In the genomic region with DNA sequence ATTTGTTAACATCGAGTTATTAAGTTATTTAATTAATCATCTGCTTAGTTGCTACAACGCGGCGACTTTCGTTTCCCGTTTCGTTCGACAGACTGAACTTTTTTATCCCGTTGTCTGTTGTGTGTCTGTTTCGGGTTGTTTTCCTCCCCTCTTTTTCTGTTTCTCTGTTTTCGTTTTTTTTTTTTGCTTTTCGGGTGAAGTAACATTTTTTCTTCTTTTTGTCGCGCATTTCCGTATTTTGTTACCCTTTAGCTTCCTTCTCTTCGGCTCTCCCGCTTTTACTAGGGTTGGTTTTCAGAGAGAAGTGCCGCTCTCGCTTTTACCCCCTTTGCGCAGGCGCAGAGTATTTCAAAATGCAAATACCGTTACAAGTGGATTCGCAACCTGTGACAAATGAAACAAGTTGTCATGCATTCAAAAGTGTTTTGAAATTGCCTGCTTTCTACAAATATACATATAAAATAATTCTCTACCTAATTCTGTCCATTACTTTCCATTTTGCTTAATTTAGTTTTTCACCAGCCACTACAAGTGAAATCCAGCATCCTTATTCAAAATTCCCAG, we compare ENCODE assay signal across 1 fruit fly cellular context.
A peak's percentile ranks its signal among the peaks of the same experiment; 100 is the strongest.
TF ChIP-seq lines count a peak whose summit lies in the region.

TSS of gene Pgant2 (minus strand) at position 51 of the 564 bp plus-strand sequence.

TF ChIP-seq in whole organism, embryonic, 481 proteins besides CTCF, POLR2A, EP300 and RAD21 (continued from another document):
- peak; percentile 85 for TF ChIP-seq sqz (GFP tag; optimal IDR thresholded peaks at IDR 0.05; lab: Kevin White, UChicago)
- peak; percentile 90 for TF ChIP-seq ewg (GFP tag; optimal IDR thresholded peaks at IDR 0.05; lab: Kevin White, UChicago)
- TF ChIP-seq tgo (GFP tag; IDR thresholded peaks at IDR 0.05; lab: Robert Waterston, UW): no peak
- no peak for TF ChIP-seq CG14965 (GFP tag; optimal IDR thresholded peaks at IDR 0.05; lab: Kevin White, UChicago; ENCODE audit: borderline replicate concordance)
- TF ChIP-seq stwl (tag; optimal IDR thresholded peaks at IDR 0.05; lab: Kevin White, UChicago): no peak
- TF ChIP-seq zen2 (GFP tag; IDR thresholded peaks at IDR 0.05; lab: Robert Waterston, UW; ENCODE audit: partially characterized antibody): 0 out of 3 replicates have a peak, but pooled peaks have one; percentile 16
- TF ChIP-seq Fer2 (tag; optimal IDR thresholded peaks at IDR 0.05; lab: Kevin White, UChicago): no peak
- no peak for TF ChIP-seq Fer3 (tag; optimal IDR thresholded peaks at IDR 0.05; lab: Kevin White, UChicago)
- no peak for TF ChIP-seq Drgx (GFP tag; IDR thresholded peaks at IDR 0.05; lab: Robert Waterston, UW)
- TF ChIP-seq shn (GFP tag; optimal IDR thresholded peaks at IDR 0.05; lab: Kevin White, UChicago): no peak
- TF ChIP-seq Ets65A (GFP tag; lab: Kevin White, UChicago): peak; percentile 31
- peak; percentile 79 for TF ChIP-seq CG3995 (GFP tag; optimal IDR thresholded peaks at IDR 0.05; lab: Kevin White, UChicago)
- no peak for TF ChIP-seq Dp (GFP tag; optimal IDR thresholded peaks at IDR 0.05; lab: Kevin White, UChicago)
- no peak for TF ChIP-seq CG17829 (tag; optimal IDR thresholded peaks at IDR 0.05; lab: Kevin White, UChicago)
- TF ChIP-seq Gug (GFP tag; IDR thresholded peaks at IDR 0.05; lab: Robert Waterston, UW): no peak
- TF ChIP-seq Optix (GFP tag; IDR thresholded peaks at IDR 0.05; lab: Robert Waterston, UW): no peak
- no peak for TF ChIP-seq cato (GFP tag; optimal IDR thresholded peaks at IDR 0.05; lab: Kevin White, UChicago; ENCODE audit: borderline replicate concordance)
- no peak for TF ChIP-seq CG16779 (GFP tag; IDR thresholded peaks at IDR 0.05; lab: Robert Waterston, UW)
- no peak for TF ChIP-seq Hsf (GFP tag; optimal IDR thresholded peaks at IDR 0.05; lab: Kevin White, UChicago)
- TF ChIP-seq Eip74EF (GFP tag; optimal IDR thresholded peaks at IDR 0.05; lab: Kevin White, UChicago): no peak
- no peak for TF ChIP-seq CG4854 (GFP tag; optimal IDR thresholded peaks at IDR 0.05; lab: Kevin White, UChicago)
- no peak for TF ChIP-seq CG11456 (GFP tag; IDR thresholded peaks at IDR 0.05; lab: Robert Waterston, UW)
- TF ChIP-seq slou (GFP tag; optimal IDR thresholded peaks at IDR 0.05; lab: Kevin White, UChicago): no peak
- no peak for TF ChIP-seq HLH54F (GFP tag; optimal IDR thresholded peaks at IDR 0.05; lab: Kevin White, UChicago)
- no peak for TF ChIP-seq Ada2b (GFP tag; IDR thresholded peaks at IDR 0.05; lab: Robert Waterston, UW)
- no peak for TF ChIP-seq Sox102F (GFP tag; optimal IDR thresholded peaks at IDR 0.05; lab: Kevin White, UChicago)
- TF ChIP-seq Camta (GFP tag; optimal IDR thresholded peaks at IDR 0.05; lab: Kevin White, UChicago): no peak
- TF ChIP-seq Dad (GFP tag; optimal IDR thresholded peaks at IDR 0.05; lab: Kevin White, UChicago): no peak
- peak; percentile 77 for TF ChIP-seq seq (GFP tag; IDR thresholded peaks at IDR 0.05; lab: Robert Waterston, UW)
- no peak for TF ChIP-seq zfh2 (GFP tag; optimal IDR thresholded peaks at IDR 0.05; lab: Kevin White, UChicago)
- TF ChIP-seq pho (GFP tag; optimal IDR thresholded peaks at IDR 0.05; lab: Kevin White, UChicago): no peak
- no peak for TF ChIP-seq zf30C (GFP tag; optimal IDR thresholded peaks at IDR 0.05; lab: Kevin White, UChicago)
- peak; percentile 30; the same call in 1 of the 2 replicates for TF ChIP-seq CG32772 (GFP tag; IDR thresholded peaks at IDR 0.05; lab: Robert Waterston, UW)
- no peak for TF ChIP-seq Xbp1 (GFP tag; optimal IDR thresholded peaks at IDR 0.05; lab: Kevin White, UChicago)
- no peak for TF ChIP-seq CG12744 (GFP tag; optimal IDR thresholded peaks at IDR 0.05; lab: Kevin White, UChicago)
- no peak for TF ChIP-seq her (GFP tag; optimal IDR thresholded peaks at IDR 0.05; lab: Kevin White, UChicago)
- no peak for TF ChIP-seq twi (tag; optimal IDR thresholded peaks at IDR 0.05; lab: Kevin White, UChicago)
- TF ChIP-seq PHDP (tag; optimal IDR thresholded peaks at IDR 0.05; lab: Kevin White, UChicago): no peak
